Worm (Caenorhabditis elegans) whole organism, L1 larva: ENCODE data around the gene ppat-1.

Source experiments
- aly-2 ChIP-seq: fragments of 150-350 bp; optimal IDR thresholded peaks from 2 replicates; lab custom pipeline; 2014; ENCODE audit warnings: missing biosample characterization, missing genetic modification characterization
- ama-1 ChIP-seq: fragments of 150-350 bp; optimal IDR thresholded peaks from 2 replicates; lab custom pipeline; 2014
- dpl-1 ChIP-seq, 3 experiments: fragments of 150-350 bp in 2 of 3; sonication (generic microtip) in 1 of 3; optimal IDR thresholded peaks; 2 replicates each; lab custom pipeline; 2014 to 2017; ENCODE audit warnings: missing biosample characterization in 3 of 3, missing genetic modification characterization in 3 of 3, missing genetic modification reagents in 3 of 3
- egl-27 ChIP-seq, 2 experiments: fragments of 150-350 bp in 1 of 2; sonication (generic microtip); optimal IDR thresholded peaks; 3 replicates each; lab custom pipeline; 2017 to 2018; ENCODE audit warnings: missing biosample characterization in 2 of 2, missing genetic modification characterization in 2 of 2, missing genetic modification reagents in 2 of 2
- jun-1 ChIP-seq: fragments of 150-350 bp; optimal IDR thresholded peaks from 2 replicates; lab custom pipeline; 2014; ENCODE audit warnings: missing biosample characterization, missing genetic modification reagents, missing genetic modification characterization
- lin-35 ChIP-seq, 2 experiments: fragments of 150-350 bp; optimal IDR thresholded peaks; 2 replicates each; lab custom pipeline; 2014; ENCODE audit warnings: missing biosample characterization in 2 of 2, missing genetic modification characterization in 2 of 2, missing genetic modification reagents in 2 of 2
- mdl-1 ChIP-seq, 2 experiments: fragments of 150-350 bp; optimal IDR thresholded peaks; 2 replicates each; lab custom pipeline; 2014 to 2017; ENCODE audit warnings: missing biosample characterization in 2 of 2, missing genetic modification characterization in 2 of 2, inconsistent platforms in 1 of 2
- nhr-237 ChIP-seq: fragments of 150-350 bp; optimal IDR thresholded peaks from 2 replicates; lab custom pipeline; 2014; ENCODE audit warnings: missing biosample characterization, missing genetic modification characterization
- nhr-77 ChIP-seq: fragments of 150-350 bp; optimal IDR thresholded peaks from 2 replicates; lab custom pipeline; 2014; ENCODE audit warnings: missing biosample characterization, missing genetic modification characterization
- nhr-85 ChIP-seq: sonication (generic microtip); peaks from one replicate; lab custom pipeline; 2016; ENCODE audit warnings: missing genetic modification characterization, inconsistent platforms, missing compliant biosample characterization
- snpc-4 ChIP-seq: fragments of 150-350 bp; optimal IDR thresholded peaks from 2 replicates; lab custom pipeline; 2014; ENCODE audit warnings: missing biosample characterization, missing genetic modification characterization

DNA sequence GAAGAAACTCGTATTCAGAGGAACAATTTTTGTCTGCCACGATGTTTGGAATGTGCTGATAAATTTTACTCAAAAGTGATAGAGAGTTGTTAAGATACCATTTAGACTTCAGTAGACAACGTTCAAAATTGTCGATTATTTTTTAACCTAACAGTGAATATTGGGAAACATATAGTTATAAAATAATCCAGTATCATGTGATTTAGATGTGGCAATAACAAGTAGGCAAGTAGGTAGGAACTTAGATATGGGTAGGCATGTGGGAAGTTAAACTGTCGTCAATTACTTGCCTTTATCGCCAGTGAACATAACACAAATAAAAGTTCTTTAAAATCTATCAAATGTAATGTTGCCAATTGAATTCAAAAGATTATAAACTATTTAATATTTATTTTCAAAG lies 17.6 kb upstream of the ppat-1 start, which contains the start of gene T23F11.11:
- no peak for TF ChIP-seq nhr-77 (tag; lab: Kevin White, UChicago)
- TF ChIP-seq nhr-237 (tag; lab: Kevin White, UChicago) = no peak
- TF ChIP-seq mdl-1 (tag; optimal IDR thresholded peaks at IDR 0.05; lab: Kevin White, UChicago) = no peak
- no peak for TF ChIP-seq dpl-1 (GFP tag; optimal IDR thresholded peaks at IDR 0.05; lab: Kevin White, UChicago)
- no peak for TF ChIP-seq egl-27 (tag; optimal IDR thresholded peaks at IDR 0.05; lab: Kevin White, UChicago)
- no peak for TF ChIP-seq aly-2
- TF ChIP-seq nhr-85 = no peak
- no peak for TF ChIP-seq snpc-4 (tag; lab: Kevin White, UChicago)
- no peak for TF ChIP-seq ama-1 (lab: Kevin White, UChicago)
- no peak for TF ChIP-seq jun-1
- TF ChIP-seq lin-35 (GFP tag; optimal IDR thresholded peaks at IDR 0.05; lab: Kevin White, UChicago) = no peak
